Worm (Caenorhabditis elegans) whole organism, L4 larva: ENCODE data around the gene ZC15.1.

Experiments
- F10B5.3 ChIP-seq: sonication (generic microtip); optimal IDR thresholded peaks from 2 replicates; lab custom pipeline; 2016; ENCODE audit warnings: mild to moderate bottlenecking, missing genetic modification characterization, missing compliant biosample characterization
- F26F4.8 ChIP-seq: fragments of 200-800 bp; sonication (Bioruptor generic); conservative IDR thresholded peaks from 2 replicates; pipeline ENCODE4 v1.3.6; 2022; ENCODE audit warnings: missing genetic modification characterization, missing compliant biosample characterization
- F44E2.7 ChIP-seq: fragments of 200-800 bp; sonication (Bioruptor generic); IDR thresholded peaks from 2 replicates; pipeline ENCODE4 v2.1.2; 2022; ENCODE audit warnings: missing genetic modification characterization, missing compliant biosample characterization
- F49E8.2 ChIP-seq: sonication (generic microtip); optimal IDR thresholded peaks from 2 replicates; lab custom pipeline; 2016; ENCODE audit warnings: missing compliant biosample characterization, mild to moderate bottlenecking, missing genetic modification characterization, borderline replicate concordance
- R02D3.7 ChIP-seq: fragments of 150-350 bp; sonication (generic microtip); optimal IDR thresholded peaks from 3 replicates; lab custom pipeline; 2014; ENCODE audit warnings: missing biosample characterization, missing genetic modification characterization
- T20F7.1 ChIP-seq: fragments of 200-800 bp; sonication (Bioruptor generic); optimal IDR thresholded peaks from 2 replicates; lab custom pipeline; 2018; ENCODE audit warnings: mild to moderate bottlenecking, missing genetic modification characterization, missing compliant biosample characterization
- T26A8.4 ChIP-seq: fragments of 200-800 bp; sonication (Bioruptor generic); IDR thresholded peaks from 2 replicates; pipeline ENCODE4 v1.3.6; 2022; ENCODE audit warnings: missing genetic modification characterization, missing compliant biosample characterization
- Y48G9A.11 ChIP-seq: fragments of 200-800 bp; sonication (Bioruptor generic); IDR thresholded peaks from 2 replicates; pipeline ENCODE4 v1.3.6; 2022; ENCODE audit warnings: missing genetic modification reagents, missing genetic modification characterization, missing compliant biosample characterization
- Y5F2A.4 ChIP-seq: fragments of 200-800 bp; sonication (Bioruptor generic); optimal IDR thresholded peaks from 2 replicates; lab custom pipeline; 2018; ENCODE audit warnings: mild to moderate bottlenecking, missing genetic modification characterization, missing compliant biosample characterization
- Y75B8A.6 ChIP-seq: fragments of 200-800 bp; sonication (Bioruptor generic); IDR thresholded peaks from 2 replicates; pipeline ENCODE4 v1.3.6; 2022; ENCODE audit warnings: missing genetic modification reagents, missing genetic modification characterization, missing compliant biosample characterization
- aha-1 ChIP-seq: fragments of 150-350 bp; peaks from one replicate; lab custom pipeline; 2014; ENCODE audit warnings: missing biosample characterization, missing genetic modification characterization
- aly-2 ChIP-seq: sonication (generic microtip); optimal IDR thresholded peaks from 2 replicates; lab custom pipeline; 2018; ENCODE audit warnings: missing biosample characterization, missing genetic modification characterization
- ama-1 ChIP-seq: fragments of 150-350 bp; optimal IDR thresholded peaks from 2 replicates; lab custom pipeline; 2014; ENCODE audit warnings: inconsistent platforms, mixed read lengths
- arid-1 ChIP-seq: fragments of 200-800 bp; sonication (Bioruptor generic); conservative IDR thresholded peaks from 2 replicates; pipeline ENCODE4 v1.3.6; 2022; ENCODE audit warnings: missing genetic modification reagents, missing genetic modification characterization, missing compliant biosample characterization
- ceh-20 ChIP-seq: fragments of 200-800 bp; sonication (Bioruptor generic); IDR thresholded peaks from 2 replicates; pipeline ENCODE4 v1.3.6; 2022; ENCODE audit warnings: missing genetic modification reagents, missing genetic modification characterization, missing compliant biosample characterization
- ceh-82 ChIP-seq: sonication (generic microtip); optimal IDR thresholded peaks from 2 replicates; lab custom pipeline; 2017; ENCODE audit warnings: missing biosample characterization, missing genetic modification characterization
- cey-2 ChIP-seq: sonication (generic microtip); optimal IDR thresholded peaks from 3 replicates; lab custom pipeline; 2017; ENCODE audit warnings: missing genetic modification characterization, mild to moderate bottlenecking, missing compliant biosample characterization, antibody characterized with exemption, borderline replicate concordance; ENCODE audit not compliant: insufficient read depth
- ctbp-1 ChIP-seq: fragments of 200-800 bp; sonication (Bioruptor generic); IDR thresholded peaks from 2 replicates; pipeline ENCODE4 v1.3.6; 2022; ENCODE audit warnings: missing genetic modification reagents, missing genetic modification characterization, missing compliant biosample characterization
- daf-16 ChIP-seq, 3 experiments: sonication (generic microtip); optimal IDR thresholded peaks; 2 replicates each; lab custom pipeline; 2016 to 2017; ENCODE audit warnings: missing genetic modification characterization in 3 of 3, missing genetic modification reagents in 3 of 3, mild to moderate bottlenecking in 2 of 3, missing compliant biosample characterization in 2 of 3, missing biosample characterization in 1 of 3, moderate library complexity in 1 of 3
- dmd-8 ChIP-seq: fragments of 200-800 bp; sonication (Bioruptor generic); IDR thresholded peaks from 2 replicates; pipeline ENCODE4 v1.3.6; 2022; ENCODE audit warnings: missing genetic modification characterization, missing compliant biosample characterization
- dve-1 ChIP-seq: sonication (generic microtip); optimal IDR thresholded peaks from 2 replicates; lab custom pipeline; 2017; ENCODE audit warnings: antibody characterized with exemption, mild to moderate bottlenecking, missing genetic modification characterization, missing compliant biosample characterization; ENCODE audit not compliant: insufficient read depth
- fkh-10 ChIP-seq: fragments of 150-350 bp; optimal IDR thresholded peaks from 2 replicates; lab custom pipeline; 2014; ENCODE audit warnings: missing biosample characterization, missing genetic modification reagents, missing genetic modification characterization
- fos-1 ChIP-seq: fragments of 150-350 bp; optimal IDR thresholded peaks from 2 replicates; lab custom pipeline; 2014; ENCODE audit warnings: missing biosample characterization, missing genetic modification characterization
- gei-8 ChIP-seq: fragments of 200-800 bp; sonication (Bioruptor generic); optimal IDR thresholded peaks from 2 replicates; lab custom pipeline; 2018; ENCODE audit warnings: mild to moderate bottlenecking, missing genetic modification characterization, missing compliant biosample characterization
- hif-1 ChIP-seq, 2 experiments: sonication (generic microtip); optimal IDR thresholded peaks; 2 replicates each; lab custom pipeline; 2016 to 2017; ENCODE audit warnings: missing compliant biosample characterization in 2 of 2, missing genetic modification characterization in 2 of 2, missing genetic modification reagents in 2 of 2, missing genotype in 2 of 2, mild to moderate bottlenecking in 1 of 2
- hmg-1.1 ChIP-seq: fragments of 200-800 bp; sonication (Bioruptor generic); IDR thresholded peaks from 2 replicates; pipeline ENCODE4 v1.3.6; 2022; ENCODE audit warnings: missing genetic modification reagents, missing genetic modification characterization, missing compliant biosample characterization
- jun-1 ChIP-seq: fragments of 150-350 bp; optimal IDR thresholded peaks from 2 replicates; lab custom pipeline; 2014; ENCODE audit warnings: missing biosample characterization, missing genetic modification reagents, missing genetic modification characterization
- lin-15B ChIP-seq: fragments of 150-350 bp; sonication (generic microtip); optimal IDR thresholded peaks from 3 replicates; lab custom pipeline; 2014; ENCODE audit warnings: missing biosample characterization, missing genetic modification characterization
- lin-38 ChIP-seq: fragments of 200-800 bp; sonication (Bioruptor generic); IDR thresholded peaks from 2 replicates; pipeline ENCODE4 v1.3.6; 2022; ENCODE audit warnings: missing genetic modification reagents, missing genetic modification characterization, missing compliant biosample characterization
- lir-3 ChIP-seq: sonication (generic microtip); optimal IDR thresholded peaks from 2 replicates; lab custom pipeline; 2016; ENCODE audit warnings: mild to moderate bottlenecking, missing genetic modification characterization, missing compliant biosample characterization
- lsy-2 ChIP-seq, 2 experiments: fragments of 150-350 bp in 1 of 2; sonication (generic microtip) in 1 of 2; optimal IDR thresholded peaks; 2 replicates each; lab custom pipeline; 2014 to 2017; ENCODE audit warnings: missing biosample characterization in 2 of 2, missing genetic modification characterization in 2 of 2
- mxl-3 ChIP-seq: fragments of 200-800 bp; sonication (Bioruptor generic); optimal IDR thresholded peaks from 2 replicates; lab custom pipeline; 2018; ENCODE audit warnings: mild to moderate bottlenecking, missing genetic modification characterization, missing compliant biosample characterization
- nhr-10 ChIP-seq: fragments of 150-350 bp; optimal IDR thresholded peaks from 2 replicates; lab custom pipeline; 2014; ENCODE audit warnings: missing biosample characterization, missing genetic modification characterization
- nhr-111 ChIP-seq: fragments of 200-800 bp; sonication (Bioruptor generic); optimal IDR thresholded peaks from 2 replicates; lab custom pipeline; 2018; ENCODE audit warnings: mild to moderate bottlenecking, missing genetic modification characterization, missing compliant biosample characterization
- nhr-41 ChIP-seq: fragments of 200-800 bp; sonication (Bioruptor generic); IDR thresholded peaks from 2 replicates; pipeline ENCODE4 v1.3.6; 2022; ENCODE audit warnings: missing genetic modification reagents, missing genetic modification characterization, missing compliant biosample characterization
- pha-4 ChIP-seq, 2 experiments: fragments of 150-350 bp in 1 of 2; fragments of 200-800 bp in 1 of 2; sonication (Bioruptor generic) in 1 of 2; IDR thresholded peaks in 1 of 2; optimal IDR thresholded peaks in 1 of 2; 2 replicates each; pipeline versions ENCODE4 v1.3.6 to Lab custom; 2014 to 2022; ENCODE audit warnings: missing genetic modification characterization in 2 of 2, missing genetic modification reagents in 2 of 2, missing biosample characterization in 1 of 2, missing compliant biosample characterization in 1 of 2
- php-3 ChIP-seq: fragments of 200-800 bp; sonication (Bioruptor generic); IDR thresholded peaks from 2 replicates; pipeline ENCODE4 v1.3.6; 2022; ENCODE audit warnings: missing genetic modification reagents, missing genetic modification characterization, missing compliant biosample characterization
- rbr-2 ChIP-seq: sonication (generic microtip); optimal IDR thresholded peaks from 2 replicates; lab custom pipeline; 2016; ENCODE audit warnings: missing genotype, missing genetic modification characterization, missing compliant biosample characterization
- set-16 ChIP-seq: fragments of 200-800 bp; sonication (Bioruptor generic); IDR thresholded peaks from 2 replicates; pipeline ENCODE4 v1.3.6; 2022; ENCODE audit warnings: missing genetic modification reagents, missing genetic modification characterization, missing compliant biosample characterization
- tag-97 ChIP-seq: fragments of 200-800 bp; sonication (Bioruptor generic); IDR thresholded peaks from 2 replicates; pipeline ENCODE4 v1.3.6; 2022; ENCODE audit warnings: missing genetic modification characterization, missing compliant biosample characterization
- unc-62 ChIP-seq, 3 experiments: fragments of 150-350 bp in 1 of 3; sonication (generic microtip); optimal IDR thresholded peaks in 2 of 3; peaks in 1 of 3; 1 replicate in 1 of 3; 2 replicates in 2 of 3; lab custom pipeline; 2014 to 2017; ENCODE audit warnings: missing biosample characterization in 3 of 3, missing genetic modification characterization in 3 of 3, missing genetic modification reagents in 3 of 3, missing genotype in 1 of 3
- zfp-2 ChIP-seq: sonication (generic microtip); optimal IDR thresholded peaks from 2 replicates; lab custom pipeline; 2016; ENCODE audit warnings: mild to moderate bottlenecking, missing genetic modification characterization, missing compliant biosample characterization
- zip-11 ChIP-seq: fragments of 200-800 bp; sonication (Bioruptor generic); IDR thresholded peaks from 2 replicates; pipeline ENCODE4 v1.3.6; 2022; ENCODE audit warnings: missing genetic modification characterization, missing compliant biosample characterization
- zip-2 ChIP-seq: fragments of 150-350 bp; optimal IDR thresholded peaks from 2 replicates; lab custom pipeline; 2014; ENCODE audit warnings: missing biosample characterization, missing genetic modification characterization
- ztf-11 ChIP-seq: fragments of 150-350 bp; optimal IDR thresholded peaks from 2 replicates; lab custom pipeline; 2014; ENCODE audit warnings: missing biosample characterization, missing genetic modification characterization
- ztf-7 ChIP-seq: fragments of 150-350 bp; optimal IDR thresholded peaks from 2 replicates; lab custom pipeline; 2014; ENCODE audit warnings: missing biosample characterization, missing genetic modification characterization

Gene ZC15.1

ce11 chrV:20305803-20306202, at the start of gene ZC15.1:
ZC15.1 (plus strand) TSS chrV:20306103.
- no peak for TF ChIP-seq cey-2 (tag; lab: Kevin White, UChicago)
- TF ChIP-seq T26A8.4 (GFP tag; lab: Robert Waterston, UW): no peak
- no peak for TF ChIP-seq nhr-111 (GFP tag; lab: Kevin White, UChicago)
- TF ChIP-seq ceh-82 (tag; lab: Kevin White, UChicago): no peak
- TF ChIP-seq rbr-2: no peak
- no peak for TF ChIP-seq nhr-41 (GFP tag; lab: Robert Waterston, UW)
- no peak for TF ChIP-seq fkh-10 (GFP tag; lab: Kevin White, UChicago)
- no peak for TF ChIP-seq aha-1 (tag; lab: Kevin White, UChicago)
- TF ChIP-seq hif-1 (tag; optimal IDR thresholded peaks at IDR 0.05; lab: Kevin White, UChicago): no peak
- TF ChIP-seq ztf-11 (tag; lab: Kevin White, UChicago): no peak
- TF ChIP-seq F10B5.3 (tag; lab: Kevin White, UChicago): no peak
- TF ChIP-seq lir-3 (tag; lab: Kevin White, UChicago): no peak
- no peak for TF ChIP-seq unc-62 (GFP tag; optimal IDR thresholded peaks at IDR 0.05 in 1 of 2; lab: Kevin White, UChicago)
- TF ChIP-seq unc-62 (tag; optimal IDR thresholded peaks at IDR 0.05; lab: Kevin White, UChicago): no peak
- no peak for TF ChIP-seq php-3 (GFP tag; lab: Robert Waterston, UW)
- TF ChIP-seq zip-11: no peak
- no peak for TF ChIP-seq Y75B8A.6 (GFP tag; lab: Robert Waterston, UW)
- TF ChIP-seq zip-2 (tag; lab: Kevin White, UChicago): no peak
- TF ChIP-seq arid-1 (GFP tag; lab: Robert Waterston, UW): no peak

ce11 chrV:20266992-20267391, 38.9 kb upstream of the ZC15.1 start, which contains the start of gene mdt-17:
mdt-17 (minus strand) TSS chrV:20267247.
- TF ChIP-seq daf-16 (GFP tag; optimal IDR thresholded peaks at IDR 0.05; lab: Kevin White, UChicago) (no peak), daf-16 (tag; optimal IDR thresholded peaks at IDR 0.05; lab: Kevin White, UChicago) (peak; percentile 5), lin-38 (GFP tag; lab: Robert Waterston, UW) (peak; percentile 50), ctbp-1 (0 out of 2 replicates have a peak, but pooled peaks have one; percentile 40), fos-1 (tag; lab: Kevin White, UChicago) (no peak), zfp-2 (tag; lab: Kevin White, UChicago) (no peak), lsy-2 (tag; optimal IDR thresholded peaks at IDR 0.05; lab: Kevin White, UChicago) (no peak), nhr-10 (no peak), Y48G9A.11 (GFP tag; lab: Robert Waterston, UW) (0 out of 2 replicates have a peak, but pooled peaks have one; percentile 52), aly-2 (no peak), pha-4 (GFP tag; IDR thresholded peaks at IDR 0.05; lab: Robert Waterston, UW) (peak; percentile 52; the same call in 1 of the 2 replicates), pha-4 (tag; optimal IDR thresholded peaks at IDR 0.05; lab: Kevin White, UChicago) (no peak), aha-1 (tag; lab: Kevin White, UChicago) (peak; percentile 72), zip-11 (no peak), F49E8.2 (tag; lab: Kevin White, UChicago) (no peak), tag-97 (no peak), R02D3.7 (tag; lab: Kevin White, UChicago) (no peak), F26F4.8 (GFP tag; lab: Robert Waterston, UW) (0 out of 2 replicates have a peak, but pooled peaks have one; percentile 26), ceh-20 (GFP tag; lab: Robert Waterston, UW) (no peak), set-16 (no peak), ama-1 (lab: Kevin White, UChicago) (peak; percentile 18)

ce11 chrV:20269661-20270137, 36.2 kb upstream of the ZC15.1 start, which contains the start of the genes prmt-1 and cdkr-3:
prmt-1 (minus strand) TSS chrV:20269711.
cdkr-3 (plus strand) TSS chrV:20270107.
- TF ChIP-seq daf-16 (GFP tag; optimal IDR thresholded peaks at IDR 0.05; lab: Kevin White, UChicago): no peak
- TF ChIP-seq daf-16 (tag; optimal IDR thresholded peaks at IDR 0.05; lab: Kevin White, UChicago): no peak
- no peak for TF ChIP-seq ztf-7 (tag; lab: Kevin White, UChicago)
- TF ChIP-seq ztf-11 (tag; lab: Kevin White, UChicago): no peak
- no peak for TF ChIP-seq tag-97
- no peak for TF ChIP-seq dmd-8 (GFP tag; lab: Robert Waterston, UW)
- TF ChIP-seq Y5F2A.4 (GFP tag; lab: Kevin White, UChicago): no peak
- no peak for TF ChIP-seq nhr-111 (GFP tag; lab: Kevin White, UChicago)
- no peak for TF ChIP-seq F10B5.3 (tag; lab: Kevin White, UChicago)
- no peak for TF ChIP-seq T20F7.1 (GFP tag; lab: Kevin White, UChicago)
- TF ChIP-seq lin-15B: no peak
- TF ChIP-seq F44E2.7 (GFP tag; lab: Robert Waterston, UW): no peak
- no peak for TF ChIP-seq zip-11
- 0 out of 2 replicates have a peak, but pooled peaks have one; percentile 24 for TF ChIP-seq hmg-1.1 (GFP tag; lab: Robert Waterston, UW)
- peak; percentile 64 for TF ChIP-seq R02D3.7 (tag; lab: Kevin White, UChicago)
- TF ChIP-seq mxl-3: no peak
- no peak for TF ChIP-seq gei-8
- no peak for TF ChIP-seq dve-1 (tag; lab: Kevin White, UChicago)
- no peak for TF ChIP-seq jun-1
